Worm (Caenorhabditis elegans): ENCODE measurements around the gene gcsh-1.

The gcsh-1 gene

DNA sequence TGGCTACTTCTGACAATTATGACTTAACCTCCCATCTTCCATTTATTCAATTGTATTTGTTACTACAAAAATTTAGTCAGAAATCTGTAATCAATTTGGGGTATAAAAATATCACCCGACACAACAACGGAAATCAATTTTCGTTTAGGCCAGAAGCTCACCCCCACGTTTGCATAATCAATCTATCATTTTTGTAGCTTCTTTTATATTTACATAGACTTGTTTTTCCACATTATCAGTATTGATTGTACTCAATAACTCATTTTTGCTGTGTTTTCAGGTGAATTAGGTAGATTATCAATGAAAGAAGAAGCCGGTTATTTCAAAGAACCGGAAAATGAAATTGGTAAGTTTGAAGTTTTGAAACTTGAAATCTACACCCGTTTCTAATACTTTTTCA is 41.1 kb downstream of the gcsh-1 start, which contains the start of gene M163.5:
Gene M163.5 (plus strand): TSS at position 301 of the 400 bp plus-strand sequence.
- TF ChIP-seq med-1 (GFP tag; optimal IDR thresholded peaks at IDR 0.05; ENCODE audit: insufficient read depth) (no peak), flt-1 (GFP tag; IDR thresholded peaks at IDR 0.05) (no peak)

DNA sequence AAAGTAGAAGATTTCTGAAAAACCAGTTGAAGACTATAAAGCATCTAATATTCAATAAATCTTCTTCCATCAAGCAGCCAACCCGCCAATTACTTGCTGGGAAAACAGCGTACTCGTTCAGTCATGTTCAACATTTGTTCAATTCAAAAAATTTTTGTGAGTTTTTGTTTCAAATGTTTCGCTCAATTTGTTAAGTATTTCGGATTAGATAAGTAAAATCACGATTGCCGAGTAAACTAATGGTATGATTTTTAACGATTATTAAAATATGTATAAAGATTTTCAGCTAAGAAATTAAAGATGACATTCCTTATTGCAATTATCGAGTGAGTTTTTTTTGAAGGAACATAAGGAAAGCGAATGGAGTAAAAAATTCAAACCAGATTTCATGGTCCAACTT is 44.2 kb downstream of the gcsh-1 start, which contains the start of gene M163.10:
Gene M163.10 (plus strand): TSS at position 301 of the 400 bp plus-strand sequence.
- no peak for TF ChIP-seq ztf-23 (GFP tag; IDR thresholded peaks at IDR 0.05)
- no peak for TF ChIP-seq flt-1 (GFP tag; IDR thresholded peaks at IDR 0.05)
- no peak for TF ChIP-seq T22C8.4 (GFP tag; IDR thresholded peaks at IDR 0.05)
- TF ChIP-seq klf-2 (GFP tag; conservative IDR thresholded peaks at IDR 0.05), result no peak
- TF ChIP-seq tab-1 (GFP tag; IDR thresholded peaks at IDR 0.05), result no peak
- TF ChIP-seq cog-1 (tag; optimal IDR thresholded peaks at IDR 0.05), result no peak
- no peak for TF ChIP-seq ref-1 (GFP tag; conservative IDR thresholded peaks at IDR 0.05)
- no peak for TF ChIP-seq med-1 (GFP tag; optimal IDR thresholded peaks at IDR 0.05; ENCODE audit: insufficient read depth)
- no peak for TF ChIP-seq ztf-29 (GFP tag; IDR thresholded peaks at IDR 0.05)

DNA sequence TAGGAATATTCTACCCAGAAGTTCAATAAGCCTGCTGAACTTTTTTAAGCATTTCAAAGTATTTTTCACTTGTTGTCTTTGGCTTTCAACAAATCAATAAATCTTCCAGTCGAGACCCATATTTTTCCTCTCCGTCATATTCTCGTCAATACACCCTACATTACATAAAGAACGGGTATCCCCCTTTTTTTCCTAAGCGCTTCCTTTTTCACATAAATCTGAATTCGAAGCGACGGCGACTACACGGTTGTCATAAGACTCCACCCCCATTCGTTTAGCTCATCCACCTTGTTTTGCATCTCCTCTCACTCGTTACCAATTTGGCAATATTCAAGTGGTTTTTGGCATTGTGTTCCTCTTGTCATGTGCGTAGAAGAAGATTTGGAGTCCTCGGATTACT is 45.6 kb downstream of the gcsh-1 start, which contains the start of gene M163.9:
Gene M163.9 (plus strand): TSS at position 301 of the 400 bp plus-strand sequence.
- TF ChIP-seq ref-1 (GFP tag; conservative IDR thresholded peaks at IDR 0.05), result no peak
- TF ChIP-seq ztf-23 (GFP tag; IDR thresholded peaks at IDR 0.05), result no peak
- no peak for TF ChIP-seq klf-2 (GFP tag; conservative IDR thresholded peaks at IDR 0.05)
- TF ChIP-seq tab-1 (GFP tag; IDR thresholded peaks at IDR 0.05), result no peak
- TF ChIP-seq ztf-29 (GFP tag; IDR thresholded peaks at IDR 0.05), result no peak
- no peak for TF ChIP-seq med-1 (GFP tag; optimal IDR thresholded peaks at IDR 0.05; ENCODE audit: insufficient read depth)
- TF ChIP-seq flt-1 (GFP tag; IDR thresholded peaks at IDR 0.05), result no peak
- no peak for TF ChIP-seq T22C8.4 (GFP tag; IDR thresholded peaks at IDR 0.05)
- TF ChIP-seq cog-1 (tag; optimal IDR thresholded peaks at IDR 0.05), result no peak

DNA sequence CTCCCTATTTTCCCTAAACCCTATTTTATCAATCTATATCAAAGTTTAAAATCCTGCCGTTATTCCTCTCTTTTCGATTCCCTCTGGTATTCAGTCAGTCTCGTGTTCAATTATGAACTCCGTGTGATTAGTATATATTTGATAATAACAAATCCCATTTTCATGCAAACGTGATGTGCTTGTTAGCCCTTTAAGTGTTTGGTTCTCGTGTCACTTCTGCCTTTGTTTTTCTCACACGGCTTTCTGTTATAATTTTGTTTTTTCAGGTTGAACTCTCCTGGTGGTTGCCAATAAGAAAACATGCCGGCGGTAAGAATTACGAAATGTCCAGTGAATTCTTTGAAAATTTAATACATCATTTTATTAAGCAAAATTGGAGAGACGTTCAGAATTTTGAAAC is 48.3 kb downstream of the gcsh-1 start, which contains the start of gene M163.21:
Gene M163.21 (plus strand): TSS at position 301 of the 400 bp plus-strand sequence.
- TF ChIP-seq med-1 (GFP tag; optimal IDR thresholded peaks at IDR 0.05; ENCODE audit: insufficient read depth) (no peak), T22C8.4 (GFP tag; IDR thresholded peaks at IDR 0.05) (no peak), flt-1 (GFP tag; IDR thresholded peaks at IDR 0.05) (no peak), ztf-29 (GFP tag; IDR thresholded peaks at IDR 0.05) (no peak), ref-1 (GFP tag; conservative IDR thresholded peaks at IDR 0.05) (no peak), ztf-23 (GFP tag; IDR thresholded peaks at IDR 0.05) (no peak), tab-1 (GFP tag; IDR thresholded peaks at IDR 0.05) (no peak), cog-1 (tag; optimal IDR thresholded peaks at IDR 0.05) (no peak), klf-2 (GFP tag; conservative IDR thresholded peaks at IDR 0.05) (no peak)

DNA sequence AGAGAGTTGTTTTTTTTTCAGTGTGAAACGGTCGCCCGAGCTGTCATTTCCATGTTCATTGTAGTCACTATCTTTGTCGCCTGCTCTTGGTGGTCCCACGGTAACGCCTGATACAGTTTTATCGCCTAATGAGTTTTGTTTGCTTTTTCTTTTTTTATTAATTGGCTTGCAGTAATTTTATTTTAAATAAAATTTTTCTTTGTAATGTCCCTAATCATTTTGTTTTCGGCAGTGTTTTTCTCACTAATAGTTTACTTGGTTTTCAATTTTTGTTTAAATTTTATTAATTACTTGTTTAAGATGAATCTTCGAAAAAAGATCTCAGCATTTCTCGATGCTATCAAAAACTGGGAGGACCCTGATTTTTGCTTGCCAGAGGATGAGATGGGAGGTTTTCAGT is 49.3 kb downstream of the gcsh-1 start, which contains the start of gene M163.22:
Gene M163.22 (plus strand): TSS at position 301 of the 400 bp plus-strand sequence.
- TF ChIP-seq tab-1 (GFP tag; IDR thresholded peaks at IDR 0.05) (no peak), ztf-29 (GFP tag; IDR thresholded peaks at IDR 0.05) (no peak), T22C8.4 (GFP tag; IDR thresholded peaks at IDR 0.05) (no peak), med-1 (GFP tag; optimal IDR thresholded peaks at IDR 0.05; ENCODE audit: insufficient read depth) (no peak), ztf-23 (GFP tag; IDR thresholded peaks at IDR 0.05) (no peak), cog-1 (tag; optimal IDR thresholded peaks at IDR 0.05) (no peak)

DNA sequence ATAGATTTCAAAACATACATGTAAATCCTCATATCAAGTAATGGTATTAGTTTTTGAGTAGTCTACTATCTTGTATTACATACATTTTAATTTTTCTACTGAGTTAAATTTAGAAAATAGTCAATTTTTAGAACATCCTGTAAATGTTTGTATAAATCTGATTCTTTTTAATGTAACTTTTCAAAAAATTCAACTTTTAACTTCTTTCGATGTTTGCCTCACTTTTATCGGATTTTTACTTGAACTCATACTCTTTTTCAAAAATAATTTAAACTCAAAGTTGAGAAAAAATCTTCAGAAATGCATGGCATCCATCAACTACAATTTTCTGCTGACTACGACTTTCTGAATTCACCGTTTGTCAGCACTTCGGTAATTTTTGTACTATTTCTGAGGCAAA is 50.4 kb downstream of the gcsh-1 start, which contains the start of gene M163.7:
Gene M163.7 (plus strand): TSS at position 301 of the 400 bp plus-strand sequence.
- no peak for TF ChIP-seq T22C8.4 (GFP tag; IDR thresholded peaks at IDR 0.05)
- no peak for TF ChIP-seq cog-1 (tag; optimal IDR thresholded peaks at IDR 0.05)
- no peak for TF ChIP-seq ztf-23 (GFP tag; IDR thresholded peaks at IDR 0.05)
- no peak for TF ChIP-seq flt-1 (GFP tag; IDR thresholded peaks at IDR 0.05)
- no peak for TF ChIP-seq med-1 (GFP tag; optimal IDR thresholded peaks at IDR 0.05; ENCODE audit: insufficient read depth)
- TF ChIP-seq ref-1 (GFP tag; conservative IDR thresholded peaks at IDR 0.05), result no peak
- TF ChIP-seq ztf-29 (GFP tag; IDR thresholded peaks at IDR 0.05), result no peak
- no peak for TF ChIP-seq tab-1 (GFP tag; IDR thresholded peaks at IDR 0.05)
- TF ChIP-seq klf-2 (GFP tag; conservative IDR thresholded peaks at IDR 0.05), result no peak
